Worm (Caenorhabditis elegans) whole organism, L2 larva: Measurements from ENCODE around the gene mpst-2.
A peak's percentile ranks its signal among the peaks of the same experiment; 100 is the strongest.

Source experiments
- C34F6.9 ChIP-seq: fragments of 150-350 bp; optimal IDR thresholded peaks from 2 replicates; lab custom pipeline; 2014; ENCODE audit warnings: missing biosample characterization, missing genetic modification characterization
- F13H6.1 ChIP-seq: sonication (generic microtip); optimal IDR thresholded peaks from 2 replicates; lab custom pipeline; 2016; ENCODE audit warnings: missing genetic modification characterization, missing compliant biosample characterization
- R02D3.7 ChIP-seq: fragments of 150-350 bp; optimal IDR thresholded peaks from 2 replicates; lab custom pipeline; 2014; ENCODE audit warnings: missing biosample characterization, missing genetic modification characterization
- Y55F3AM.14 ChIP-seq: fragments of 200-800 bp; sonication (Bioruptor generic); optimal IDR thresholded peaks from 2 replicates; lab custom pipeline; 2018; ENCODE audit warnings: mild to moderate bottlenecking, missing genetic modification characterization, missing compliant biosample characterization
- ZK546.5 ChIP-seq: sonication (generic microtip); optimal IDR thresholded peaks from 2 replicates; lab custom pipeline; 2017; ENCODE audit warnings: missing biosample characterization, missing genetic modification characterization
- alr-1 ChIP-seq: fragments of 150-350 bp; optimal IDR thresholded peaks from 2 replicates; lab custom pipeline; 2014; ENCODE audit warnings: missing biosample characterization, missing genetic modification characterization
- aly-2 ChIP-seq: fragments of 150-350 bp; optimal IDR thresholded peaks from 2 replicates; lab custom pipeline; 2014; ENCODE audit warnings: missing biosample characterization, missing genetic modification characterization
- ama-1 ChIP-seq: fragments of 150-350 bp; optimal IDR thresholded peaks from 2 replicates; lab custom pipeline; 2018; ENCODE audit warnings: inconsistent platforms
- blmp-1 ChIP-seq: sonication (generic microtip); optimal IDR thresholded peaks from 2 replicates; lab custom pipeline; 2017; ENCODE audit warnings: missing genetic modification characterization, mild to moderate bottlenecking, missing compliant biosample characterization, antibody characterized with exemption, moderate library complexity; ENCODE audit not compliant: insufficient read depth
- ceh-16 ChIP-seq: fragments of 150-350 bp; optimal IDR thresholded peaks from 2 replicates; lab custom pipeline; 2014; ENCODE audit warnings: missing biosample characterization, missing genetic modification characterization
- ceh-82 ChIP-seq: fragments of 150-350 bp; optimal IDR thresholded peaks from 2 replicates; lab custom pipeline; 2014; ENCODE audit warnings: missing biosample characterization, missing genetic modification characterization
- crh-2 ChIP-seq: sonication (generic microtip); optimal IDR thresholded peaks from 2 replicates; lab custom pipeline; 2017; ENCODE audit warnings: missing biosample characterization, missing genetic modification characterization
- dmd-4 ChIP-seq: sonication (generic microtip); optimal IDR thresholded peaks from 2 replicates; lab custom pipeline; 2017; ENCODE audit warnings: missing biosample characterization, missing genetic modification characterization
- egl-27 ChIP-seq: sonication (generic microtip); optimal IDR thresholded peaks from 3 replicates; lab custom pipeline; 2017; ENCODE audit warnings: missing biosample characterization, missing genetic modification reagents, missing genetic modification characterization
- elt-1 ChIP-seq: fragments of 150-350 bp; optimal IDR thresholded peaks from 2 replicates; lab custom pipeline; 2014; ENCODE audit warnings: missing biosample characterization, missing genetic modification characterization
- elt-3 ChIP-seq: sonication (generic microtip); optimal IDR thresholded peaks from 2 replicates; lab custom pipeline; 2017; ENCODE audit warnings: missing biosample characterization, missing genetic modification characterization
- fos-1 ChIP-seq: fragments of 150-350 bp; optimal IDR thresholded peaks from 2 replicates; lab custom pipeline; 2014; ENCODE audit warnings: missing biosample characterization, missing genetic modification characterization
- gmeb-1 ChIP-seq: fragments of 150-350 bp; optimal IDR thresholded peaks from 2 replicates; lab custom pipeline; 2014; ENCODE audit warnings: missing biosample characterization, missing genetic modification characterization
- lin-11 ChIP-seq: fragments of 150-350 bp; sonication (generic microtip); optimal IDR thresholded peaks from 2 replicates; lab custom pipeline; 2014; ENCODE audit warnings: missing biosample characterization, missing genetic modification characterization, inconsistent platforms, mixed read lengths
- lin-13 ChIP-seq: fragments of 150-350 bp; optimal IDR thresholded peaks from 2 replicates; lab custom pipeline; 2014; ENCODE audit warnings: missing biosample characterization, missing genetic modification reagents, missing genetic modification characterization
- lin-39 ChIP-seq: fragments of 150-350 bp; optimal IDR thresholded peaks from 2 replicates; lab custom pipeline; 2014; ENCODE audit warnings: missing biosample characterization, missing genetic modification reagents, missing genetic modification characterization
- lsy-2 ChIP-seq, 2 experiments: fragments of 150-350 bp in 1 of 2; sonication (generic microtip) in 1 of 2; optimal IDR thresholded peaks; 2 replicates each; lab custom pipeline; 2014 to 2017; ENCODE audit warnings: missing biosample characterization in 2 of 2, missing genetic modification characterization in 2 of 2
- mab-5 ChIP-seq: fragments of 150-350 bp; optimal IDR thresholded peaks from 2 replicates; lab custom pipeline; 2014; ENCODE audit warnings: missing biosample characterization, missing genetic modification characterization
- mbf-1 ChIP-seq: sonication (generic microtip); optimal IDR thresholded peaks from 2 replicates; lab custom pipeline; 2017; ENCODE audit warnings: missing biosample characterization, missing genetic modification characterization
- mdl-1 ChIP-seq, 2 experiments: fragments of 150-350 bp in 1 of 2; sonication (generic microtip) in 1 of 2; optimal IDR thresholded peaks; 2 replicates each; lab custom pipeline; 2017; ENCODE audit warnings: missing biosample characterization in 2 of 2, missing genetic modification characterization in 2 of 2
- nhr-10 ChIP-seq: sonication (generic microtip); optimal IDR thresholded peaks from 2 replicates; lab custom pipeline; 2017; ENCODE audit warnings: missing biosample characterization, missing genetic modification characterization
- nhr-11 ChIP-seq: fragments of 150-350 bp; optimal IDR thresholded peaks from 2 replicates; lab custom pipeline; 2014; ENCODE audit warnings: missing biosample characterization, missing genetic modification characterization
- nhr-12 ChIP-seq: fragments of 150-350 bp; optimal IDR thresholded peaks from 2 replicates; lab custom pipeline; 2014; ENCODE audit warnings: missing biosample characterization, missing genetic modification characterization
- nhr-129 ChIP-seq: fragments of 150-350 bp; optimal IDR thresholded peaks from 2 replicates; lab custom pipeline; 2014; ENCODE audit warnings: missing biosample characterization, missing genetic modification characterization
- nhr-21 ChIP-seq: fragments of 150-350 bp; optimal IDR thresholded peaks from 2 replicates; lab custom pipeline; 2014; ENCODE audit warnings: missing biosample characterization, missing genetic modification characterization
- nhr-23 ChIP-seq: fragments of 150-350 bp; optimal IDR thresholded peaks from 2 replicates; lab custom pipeline; 2014; ENCODE audit warnings: missing biosample characterization, missing genetic modification reagents, missing genetic modification characterization
- nhr-237 ChIP-seq: fragments of 150-350 bp; optimal IDR thresholded peaks from 2 replicates; lab custom pipeline; 2014; ENCODE audit warnings: missing biosample characterization, missing genetic modification characterization
- nhr-25 ChIP-seq: fragments of 150-350 bp; sonication (generic microtip); optimal IDR thresholded peaks from 3 replicates; lab custom pipeline; 2014; ENCODE audit warnings: missing biosample characterization, missing genetic modification characterization
- nhr-6 ChIP-seq: fragments of 150-350 bp; optimal IDR thresholded peaks from 2 replicates; lab custom pipeline; 2014; ENCODE audit warnings: missing biosample characterization, missing genetic modification characterization
- nhr-77 ChIP-seq: fragments of 150-350 bp; optimal IDR thresholded peaks from 2 replicates; lab custom pipeline; 2014; ENCODE audit warnings: missing biosample characterization, missing genetic modification characterization
- peb-1 ChIP-seq: fragments of 150-350 bp; optimal IDR thresholded peaks from 2 replicates; lab custom pipeline; 2014; ENCODE audit warnings: missing biosample characterization, missing genetic modification characterization
- sem-4 ChIP-seq: fragments of 150-350 bp; optimal IDR thresholded peaks from 2 replicates; lab custom pipeline; 2014; ENCODE audit warnings: missing biosample characterization, missing genetic modification reagents, missing genetic modification characterization
- skn-1 ChIP-seq: sonication (generic microtip); optimal IDR thresholded peaks from 2 replicates; lab custom pipeline; 2017; ENCODE audit warnings: missing biosample characterization, missing genetic modification characterization
- sma-3 ChIP-seq: sonication (generic microtip); optimal IDR thresholded peaks from 2 replicates; lab custom pipeline; 2016; ENCODE audit warnings: missing genetic modification reagents, missing genetic modification characterization, missing compliant biosample characterization
- sma-9 ChIP-seq, 2 experiments: fragments of 150-350 bp in 1 of 2; sonication (generic microtip) in 1 of 2; optimal IDR thresholded peaks; 2 replicates each; lab custom pipeline; 2014 to 2016; ENCODE audit warnings: missing genetic modification characterization in 2 of 2, mild to moderate bottlenecking in 1 of 2, missing biosample characterization in 1 of 2, missing compliant biosample characterization in 1 of 2, missing genetic modification reagents in 1 of 2, moderate library complexity in 1 of 2
- snpc-4 ChIP-seq: fragments of 150-350 bp; optimal IDR thresholded peaks from 2 replicates; lab custom pipeline; 2014; ENCODE audit warnings: missing biosample characterization, missing genetic modification characterization
- unc-39 ChIP-seq: fragments of 150-350 bp; optimal IDR thresholded peaks from 2 replicates; lab custom pipeline; 2014; ENCODE audit warnings: missing biosample characterization, missing genetic modification characterization
- unc-55 ChIP-seq: fragments of 150-350 bp; sonication (generic microtip); optimal IDR thresholded peaks from 3 replicates; lab custom pipeline; 2014; ENCODE audit warnings: missing biosample characterization, missing genetic modification reagents, missing genetic modification characterization
- unc-62 ChIP-seq: fragments of 150-350 bp; optimal IDR thresholded peaks from 2 replicates; lab custom pipeline; 2014; ENCODE audit warnings: missing biosample characterization, missing genetic modification reagents, missing genetic modification characterization
- zag-1 ChIP-seq: fragments of 150-350 bp; optimal IDR thresholded peaks from 2 replicates; lab custom pipeline; 2014; ENCODE audit warnings: missing biosample characterization, missing genetic modification characterization
- ztf-1 ChIP-seq: fragments of 200-800 bp; sonication (Bioruptor generic); conservative IDR thresholded peaks from 2 replicates; pipeline ENCODE4 v1.3.6; 2022; ENCODE audit warnings: missing genetic modification characterization, missing compliant biosample characterization
- ztf-11 ChIP-seq: sonication (generic microtip); optimal IDR thresholded peaks from 2 replicates; lab custom pipeline; 2017; ENCODE audit warnings: missing biosample characterization, missing genetic modification characterization
- ztf-4 ChIP-seq: fragments of 150-350 bp; optimal IDR thresholded peaks from 2 replicates; lab custom pipeline; 2014; ENCODE audit warnings: missing biosample characterization, missing genetic modification characterization

Gene mpst-2

ce11 chrV:14848510-14849206 is 44.6 kb downstream of the mpst-2 start:
- TF ChIP-seq unc-39 (no peak), sma-3 (GFP tag; lab: Kevin White, UChicago) (peak; percentile 56), C34F6.9 (tag; lab: Kevin White, UChicago) (peak; percentile 63), lin-13 (GFP tag; lab: Kevin White, UChicago) (peak; percentile 23), nhr-237 (tag; lab: Kevin White, UChicago) (no peak), nhr-23 (tag; lab: Kevin White, UChicago) (no peak), nhr-129 (peak; percentile 90), elt-3 (tag; lab: Kevin White, UChicago) (no peak), fos-1 (tag; lab: Kevin White, UChicago) (peak; percentile 23), egl-27 (no peak), lsy-2 (tag; optimal IDR thresholded peaks at IDR 0.05; lab: Kevin White, UChicago) (peak in 1 of 2 experiments; percentile 72), crh-2 (peak; percentile 98), sem-4 (tag; lab: Kevin White, UChicago) (peak; percentile 20), unc-62 (peak; percentile 29), nhr-21 (tag; lab: Kevin White, UChicago) (peak; percentile 40), Y55F3AM.14 (GFP tag; lab: Kevin White, UChicago) (no peak), snpc-4 (peak; percentile 23), nhr-6 (tag; lab: Kevin White, UChicago) (peak; percentile 76), lin-39 (tag; lab: Kevin White, UChicago) (no peak), ceh-82 (no peak), nhr-11 (no peak), ZK546.5 (no peak), unc-55 (GFP tag; lab: Kevin White, UChicago) (no peak), gmeb-1 (tag; lab: Kevin White, UChicago) (peak; percentile 55), zag-1 (tag; lab: Kevin White, UChicago) (no peak), peb-1 (tag; lab: Kevin White, UChicago) (no peak), sma-9 (GFP tag; optimal IDR thresholded peaks at IDR 0.05; lab: Kevin White, UChicago) (peak; percentile 84), sma-9 (tag; optimal IDR thresholded peaks at IDR 0.05; lab: Kevin White, UChicago) (no peak), ztf-4 (tag; lab: Kevin White, UChicago) (peak; percentile 16), R02D3.7 (no peak), nhr-77 (tag; lab: Kevin White, UChicago) (no peak), aly-2 (tag; lab: Kevin White, UChicago) (no peak), ceh-16 (tag; lab: Kevin White, UChicago) (no peak), ztf-1 (GFP tag; lab: Robert Waterston, UW) (no peak), skn-1 (tag; lab: Kevin White, UChicago) (no peak), blmp-1 (peak; percentile 46), ztf-11 (tag; lab: Kevin White, UChicago) (no peak), F13H6.1 (tag; lab: Kevin White, UChicago) (peak; percentile 84), alr-1 (tag; lab: Kevin White, UChicago) (no peak), nhr-10 (tag; lab: Kevin White, UChicago) (no peak), nhr-25 (tag; lab: Kevin White, UChicago) (peak; percentile 79), ama-1 (peak; percentile 80), mab-5 (tag; lab: Kevin White, UChicago) (peak; percentile 47), dmd-4 (tag; lab: Kevin White, UChicago) (no peak), mbf-1 (tag; lab: Kevin White, UChicago) (no peak), lin-11 (no peak), mdl-1 (tag; optimal IDR thresholded peaks at IDR 0.05; lab: Kevin White, UChicago) (peak; percentile 83 to 84), elt-1 (tag; lab: Kevin White, UChicago) (no peak), nhr-12 (tag; lab: Kevin White, UChicago) (no peak)
